Fruit fly (Drosophila melanogaster) whole organism, pupa: ENCODE data around the gene CG15891.

ENCODE experiments used
- CG10348 ChIP-seq: fragments of 200-800 bp; sonication (Bioruptor generic); IDR thresholded peaks from 2 replicates; pipeline ENCODE4 v1.3.6; 2022; ENCODE audit warnings: missing biosample characterization, missing genetic modification characterization
- CG12605 ChIP-seq: fragments of 200-800 bp; sonication (Bioruptor generic); IDR thresholded peaks from 2 replicates; pipeline ENCODE4 v1.3.6; 2022; ENCODE audit warnings: missing biosample characterization, missing genetic modification characterization
- CG13204 ChIP-seq: fragments of 200-800 bp; sonication (Bioruptor generic); optimal IDR thresholded peaks from 2 replicates; lab custom pipeline; 2018; ENCODE audit warnings: missing biosample characterization, mild to moderate bottlenecking, missing genetic modification characterization, moderate library complexity
- CG14655 ChIP-seq: fragments of 200-800 bp; sonication (Bioruptor generic); optimal IDR thresholded peaks from 3 replicates; lab custom pipeline; 2017; ENCODE audit warnings: mild to moderate bottlenecking, missing biosample characterization, missing genetic modification reagents, missing genetic modification characterization
- CG32121 ChIP-seq: fragments of 200-800 bp; sonication (Bioruptor generic); IDR thresholded peaks from 2 replicates; pipeline ENCODE4 v1.3.6; 2022; ENCODE audit warnings: missing biosample characterization, missing genetic modification characterization
- D1 ChIP-seq: fragments of 200-800 bp; sonication (Bioruptor generic); optimal IDR thresholded peaks from 2 replicates; lab custom pipeline; 2018; ENCODE audit warnings: missing biosample characterization, mild to moderate bottlenecking, missing genetic modification characterization, moderate library complexity
- EcR ChIP-seq: fragments of 200-800 bp; sonication (Bioruptor generic); optimal IDR thresholded peaks from 3 replicates; lab custom pipeline; 2019; ENCODE audit warnings: missing biosample characterization, missing genetic modification characterization, mild to moderate bottlenecking, moderate library complexity, missing genetic modification reagents
- Ets98B ChIP-seq: fragments of 200-800 bp; sonication (Bioruptor generic); IDR thresholded peaks from 2 replicates; pipeline ENCODE4 v1.3.6; 2022; ENCODE audit warnings: missing biosample characterization, missing genetic modification characterization
- fd96Ca ChIP-seq: fragments of 200-800 bp; sonication (Bioruptor generic); IDR thresholded peaks from 3 replicates; pipeline ENCODE4 v1.3.6; 2022; ENCODE audit warnings: missing biosample characterization, missing genetic modification characterization
- gl ChIP-seq: fragments of 200-800 bp; sonication (Bioruptor generic); optimal IDR thresholded peaks from 2 replicates; lab custom pipeline; 2018; ENCODE audit warnings: missing biosample characterization, mild to moderate bottlenecking, missing genetic modification characterization
- rn ChIP-seq: fragments of 200-800 bp; sonication (Bioruptor generic); IDR thresholded peaks from 2 replicates; pipeline ENCODE4 v1.3.6; 2022; ENCODE audit warnings: missing biosample characterization, missing genetic modification characterization

dm6 chrX:6263614-6264130, 31.5 kb downstream of the CG15891 start:
- TF ChIP-seq fd96Ca (GFP tag; lab: Robert Waterston, UW) (0 out of 3 replicates have a peak, but pooled peaks have one; percentile 48), gl (tag; lab: Kevin White, UChicago) (no peak), CG14655 (no peak), CG32121 (GFP tag; lab: Robert Waterston, UW) (peak; percentile 69), CG13204 (GFP tag; lab: Kevin White, UChicago) (no peak), Ets98B (peak; percentile 25; the same call in 1 of the 2 replicates), CG12605 (no peak), D1 (tag; lab: Kevin White, UChicago) (no peak), rn (GFP tag; lab: Robert Waterston, UW) (0 out of 2 replicates have a peak, but pooled peaks have one; percentile 15), EcR (GFP tag; lab: Kevin White, UChicago) (no peak), CG10348 (GFP tag; lab: Robert Waterston, UW) (no peak)
